Fruit fly (Drosophila melanogaster): ENCODE data around the gene upd1.
A peak's percentile ranks its signal among the peaks of the same experiment; 100 is the strongest.

Gene upd1

dm6 chrX:18319912-18320520 is 10.9 kb upstream of the upd1 start (continued):
- peak; percentile 34 for TF ChIP-seq topi (GFP tag; optimal IDR thresholded peaks at IDR 0.05)
- TF ChIP-seq CG6163 (GFP tag; IDR thresholded peaks at IDR 0.05), result no peak

dm6 chrX:18315835-18316234 is 6.7 kb upstream of the upd1 start:
- TF ChIP-seq Ets21C (GFP tag; optimal IDR thresholded peaks at IDR 0.05), result no peak
- TF ChIP-seq svp (GFP tag), result peak; percentile 75

- TF ChIP-seq CG6854 (GFP tag; optimal IDR thresholded peaks at IDR 0.05) (peak; percentile 13), eg (GFP tag; IDR thresholded peaks at IDR 0.05) (peak; percentile 43; the same call in 1 of the 3 replicates), dsx (GFP tag; optimal IDR thresholded peaks at IDR 0.05; ENCODE audit: poor library complexity, severe bottlenecking) (peak; percentile 50), lz (GFP tag; optimal IDR thresholded peaks at IDR 0.05) (no peak), CG15336 (GFP tag; IDR thresholded peaks at IDR 0.05) (peak; percentile 51), CG8119 (GFP tag; IDR thresholded peaks at IDR 0.05) (0 out of 3 replicates have a peak, but pooled peaks have one; percentile 21), Eip78C (GFP tag) (peak; percentile 63), spab (GFP tag; optimal IDR thresholded peaks at IDR 0.05) (no peak)
These were observed 3.4 kb upstream of the upd1 start for dm6 chrX:18312445-18312911.

dm6 chrX:18310979-18311378 is 1.9 kb upstream of the upd1 start:
- no peak for TF ChIP-seq CG10669 (GFP tag; optimal IDR thresholded peaks at IDR 0.05)
- TF ChIP-seq Gug (GFP tag; IDR thresholded peaks at IDR 0.05), result no peak
- no peak for TF ChIP-seq CG15336 (GFP tag; IDR thresholded peaks at IDR 0.05)

- TF ChIP-seq Sox15 (GFP tag; optimal IDR thresholded peaks at IDR 0.05) (no peak), CG11294 (GFP tag; IDR thresholded peaks at IDR 0.05) (no peak), net (GFP tag; optimal IDR thresholded peaks at IDR 0.05) (no peak), dsx (GFP tag; optimal IDR thresholded peaks at IDR 0.05; ENCODE audit: poor library complexity, severe bottlenecking) (no peak), CG10669 (GFP tag; optimal IDR thresholded peaks at IDR 0.05) (no peak), CG4318 (GFP tag; optimal IDR thresholded peaks at IDR 0.05) (no peak), CG31627 (GFP tag; optimal IDR thresholded peaks at IDR 0.05) (no peak), CG11902 (GFP tag; optimal IDR thresholded peaks at IDR 0.05) (no peak), ss (GFP tag; optimal IDR thresholded peaks at IDR 0.05) (no peak), Hr39 (GFP tag; optimal IDR thresholded peaks at IDR 0.05) (no peak), vri (GFP tag; optimal IDR thresholded peaks at IDR 0.05) (no peak), lz (GFP tag; optimal IDR thresholded peaks at IDR 0.05) (no peak), dac (GFP tag; optimal IDR thresholded peaks at IDR 0.05) (no peak), CG1621 (tag; optimal IDR thresholded peaks at IDR 0.05) (no peak), Hr4 (GFP tag; optimal IDR thresholded peaks at IDR 0.05) (no peak), CG6276 (GFP tag; optimal IDR thresholded peaks at IDR 0.05) (no peak), CG6854 (GFP tag; optimal IDR thresholded peaks at IDR 0.05) (no peak)
These were observed 5.3 kb downstream of the upd1 start for dm6 chrX:18303580-18304305.

dm6 chrX:18300775-18301316 is 8.2 kb downstream of the upd1 start:
- TF ChIP-seq CG8319 (GFP tag; optimal IDR thresholded peaks at IDR 0.05) (no peak), Sox102F (GFP tag; optimal IDR thresholded peaks at IDR 0.05) (no peak), CG8119 (GFP tag; IDR thresholded peaks at IDR 0.05) (no peak), dsx (GFP tag; optimal IDR thresholded peaks at IDR 0.05; ENCODE audit: poor library complexity, severe bottlenecking) (no peak), CG11762 (GFP tag; optimal IDR thresholded peaks at IDR 0.05; ENCODE audit: insufficient read depth) (no peak), Blimp-1 (GFP tag; optimal IDR thresholded peaks at IDR 0.05) (no peak), eg (GFP tag; IDR thresholded peaks at IDR 0.05) (no peak), Met (GFP tag; optimal IDR thresholded peaks at IDR 0.05) (no peak), CG32006 (GFP tag; optimal IDR thresholded peaks at IDR 0.05) (no peak), svp (GFP tag) (no peak), CG11294 (GFP tag; IDR thresholded peaks at IDR 0.05) (no peak), salr (GFP tag; optimal IDR thresholded peaks at IDR 0.05) (no peak)
